Worm (Caenorhabditis elegans) whole organism, late embryonic: Measurements from ENCODE around the gene C32C4.16.

Experiments used
- F13H6.1 ChIP-seq: sonication (generic microtip); optimal IDR thresholded peaks from 2 replicates; lab custom pipeline; 2016; ENCODE audit warnings: missing genetic modification characterization, missing compliant biosample characterization
- ahr-1 ChIP-seq: sonication (generic microtip); optimal IDR thresholded peaks from 2 replicates; lab custom pipeline; 2016; ENCODE audit warnings: missing genetic modification characterization, missing compliant biosample characterization
- ama-1 ChIP-seq: fragments of 150-350 bp; optimal IDR thresholded peaks from 2 replicates; lab custom pipeline; 2014
- ceh-14 ChIP-seq: sonication (generic microtip); optimal IDR thresholded peaks from 2 replicates; lab custom pipeline; 2016; ENCODE audit warnings: missing genotype, missing genetic modification characterization, missing compliant biosample characterization
- ceh-19 ChIP-seq: fragments of 200-800 bp; sonication (Bioruptor generic); optimal IDR thresholded peaks from 2 replicates; lab custom pipeline; 2018; ENCODE audit warnings: mild to moderate bottlenecking, missing genetic modification characterization, missing compliant biosample characterization
- ceh-2 ChIP-seq: sonication (generic microtip); optimal IDR thresholded peaks from 2 replicates; lab custom pipeline; 2016; ENCODE audit warnings: missing genotype, missing genetic modification characterization, missing compliant biosample characterization
- ceh-24 ChIP-seq: sonication (generic microtip); optimal IDR thresholded peaks from 2 replicates; lab custom pipeline; 2016; ENCODE audit warnings: mild to moderate bottlenecking, missing genetic modification characterization, missing compliant biosample characterization
- ceh-48 ChIP-seq: sonication (generic microtip); optimal IDR thresholded peaks from 2 replicates; lab custom pipeline; 2016; ENCODE audit warnings: missing genetic modification characterization, inconsistent platforms, missing compliant biosample characterization
- ceh-6 ChIP-seq: fragments of 200-800 bp; sonication (Bioruptor generic); optimal IDR thresholded peaks from 2 replicates; lab custom pipeline; 2018; ENCODE audit warnings: mild to moderate bottlenecking, missing genetic modification characterization, missing compliant biosample characterization
- ceh-9 ChIP-seq: sonication (generic microtip); optimal IDR thresholded peaks from 2 replicates; lab custom pipeline; 2016; ENCODE audit warnings: mild to moderate bottlenecking, missing genetic modification characterization, inconsistent platforms, missing compliant biosample characterization
- dve-1 ChIP-seq: sonication (generic microtip); optimal IDR thresholded peaks from 2 replicates; lab custom pipeline; 2017; ENCODE audit warnings: antibody characterized with exemption, mild to moderate bottlenecking, missing genetic modification characterization, missing compliant biosample characterization
- elt-4 ChIP-seq: sonication (generic microtip); optimal IDR thresholded peaks from 2 replicates; lab custom pipeline; 2016; ENCODE audit warnings: missing genetic modification characterization, missing compliant biosample characterization
- fax-1 ChIP-seq: sonication (generic microtip); optimal IDR thresholded peaks from 2 replicates; lab custom pipeline; 2016; ENCODE audit warnings: missing genotype, missing genetic modification characterization, missing compliant biosample characterization
- fkh-10 ChIP-seq: fragments of 150-350 bp; optimal IDR thresholded peaks from 2 replicates; lab custom pipeline; 2014; ENCODE audit warnings: missing biosample characterization, missing genetic modification reagents, missing genetic modification characterization
- hlh-15 ChIP-seq: sonication (generic microtip); optimal IDR thresholded peaks from 2 replicates; lab custom pipeline; 2016; ENCODE audit warnings: missing genetic modification characterization, missing compliant biosample characterization
- hlh-30 ChIP-seq: sonication (generic microtip); optimal IDR thresholded peaks from 2 replicates; lab custom pipeline; 2017; ENCODE audit warnings: antibody characterized with exemption, missing genetic modification characterization, missing compliant biosample characterization; ENCODE audit not compliant: insufficient read depth
- hlh-6 ChIP-seq: sonication (generic microtip); optimal IDR thresholded peaks from 2 replicates; lab custom pipeline; 2016; ENCODE audit warnings: missing genotype, missing genetic modification characterization, missing compliant biosample characterization
- hlh-8 ChIP-seq: sonication (generic microtip); optimal IDR thresholded peaks from 2 replicates; lab custom pipeline; 2016; ENCODE audit warnings: missing genotype, missing genetic modification characterization, missing compliant biosample characterization
- lim-6 ChIP-seq: sonication (generic microtip); optimal IDR thresholded peaks from 2 replicates; lab custom pipeline; 2016; ENCODE audit warnings: missing genetic modification characterization, missing compliant biosample characterization
- lin-11 ChIP-seq: fragments of 200-800 bp; sonication (Bioruptor generic); optimal IDR thresholded peaks from 2 replicates; lab custom pipeline; 2018; ENCODE audit warnings: mild to moderate bottlenecking, missing genetic modification characterization, missing compliant biosample characterization
- madf-2 ChIP-seq: sonication (generic microtip); optimal IDR thresholded peaks from 2 replicates; lab custom pipeline; 2017; ENCODE audit warnings: missing genetic modification characterization, missing compliant biosample characterization
- nfya-1 ChIP-seq: sonication (generic microtip); optimal IDR thresholded peaks from 2 replicates; lab custom pipeline; 2017; ENCODE audit warnings: missing genetic modification characterization, mild to moderate bottlenecking, missing compliant biosample characterization, antibody characterized with exemption, moderate library complexity
- nhr-11 ChIP-seq: fragments of 150-350 bp; optimal IDR thresholded peaks from 2 replicates; lab custom pipeline; 2014; ENCODE audit warnings: missing biosample characterization, missing genetic modification characterization
- nhr-232 ChIP-seq: sonication (generic microtip); optimal IDR thresholded peaks from 2 replicates; lab custom pipeline; 2016; ENCODE audit warnings: missing genetic modification characterization, missing compliant biosample characterization
- pag-3 ChIP-seq: sonication (generic microtip); optimal IDR thresholded peaks from 2 replicates; lab custom pipeline; 2016; ENCODE audit warnings: missing compliant biosample characterization, missing genetic modification characterization, borderline replicate concordance
- pat-9 ChIP-seq: fragments of 200-800 bp; sonication (Bioruptor generic); optimal IDR thresholded peaks from 2 replicates; lab custom pipeline; 2018; ENCODE audit warnings: mild to moderate bottlenecking, missing genetic modification characterization, moderate library complexity, missing compliant biosample characterization
- pha-2 ChIP-seq: sonication (generic microtip); optimal IDR thresholded peaks from 2 replicates; lab custom pipeline; 2017; ENCODE audit warnings: mild to moderate bottlenecking, missing genetic modification characterization, missing compliant biosample characterization
- pha-4 ChIP-seq: fragments of 150-350 bp; optimal IDR thresholded peaks from 2 replicates; lab custom pipeline; 2018; ENCODE audit warnings: missing biosample characterization, missing genetic modification reagents, missing genetic modification characterization
- pros-1 ChIP-seq: fragments of 150-350 bp; optimal IDR thresholded peaks from 2 replicates; lab custom pipeline; 2014; ENCODE audit warnings: missing biosample characterization, missing genetic modification reagents, missing genetic modification characterization
- sdc-2 ChIP-seq: sonication (generic microtip); optimal IDR thresholded peaks from 2 replicates; lab custom pipeline; 2016; ENCODE audit warnings: missing genotype, missing genetic modification characterization, missing compliant biosample characterization
- sox-2 ChIP-seq: fragments of 200-800 bp; sonication (Bioruptor generic); IDR thresholded peaks from 2 replicates; pipeline ENCODE4 v1.3.6; 2022; ENCODE audit warnings: missing genetic modification reagents, missing genetic modification characterization, missing compliant biosample characterization
- sox-4 ChIP-seq: sonication (generic microtip); optimal IDR thresholded peaks from 2 replicates; lab custom pipeline; 2017; ENCODE audit warnings: mild to moderate bottlenecking, missing genetic modification characterization, inconsistent platforms, missing compliant biosample characterization
- tbx-2 ChIP-seq: sonication (generic microtip); optimal IDR thresholded peaks from 2 replicates; lab custom pipeline; 2016; ENCODE audit warnings: missing genetic modification characterization, missing compliant biosample characterization
- unc-3 ChIP-seq, 2 experiments: fragments of 200-800 bp in 1 of 2; sonication (Bioruptor generic) in 1 of 2; sonication (generic microtip) in 1 of 2; conservative IDR thresholded peaks in 1 of 2; optimal IDR thresholded peaks in 1 of 2; 2 replicates each; pipeline versions ENCODE4 v1.3.6 to Lab custom; 2016 to 2022; ENCODE audit warnings: missing compliant biosample characterization in 2 of 2, missing genetic modification characterization in 2 of 2, missing genetic modification reagents in 1 of 2
- unc-42 ChIP-seq: sonication (generic microtip); optimal IDR thresholded peaks from 2 replicates; lab custom pipeline; 2016; ENCODE audit warnings: missing genotype, missing genetic modification characterization, missing compliant biosample characterization
- unc-86 ChIP-seq: sonication (generic microtip); optimal IDR thresholded peaks from 2 replicates; lab custom pipeline; 2016; ENCODE audit warnings: missing genetic modification characterization, missing compliant biosample characterization
- zip-5 ChIP-seq: sonication (generic microtip); optimal IDR thresholded peaks from 2 replicates; lab custom pipeline; 2016; ENCODE audit warnings: missing genetic modification characterization, missing compliant biosample characterization

C32C4.16 gene

ce11 chrV:10647043-10647611 is at the start of gene C32C4.16, which contains the start of gene C32C4.3:
TSS of gene C32C4.16 (plus strand) at chrV:10647561.
TSS of gene C32C4.3 (minus strand) at chrV:10647143.
- no peak for TF ChIP-seq unc-86
- no peak for TF ChIP-seq pha-2 (tag; lab: Kevin White, UChicago)
- TF ChIP-seq tbx-2 (tag; lab: Kevin White, UChicago): no peak
- TF ChIP-seq lin-11 (tag; lab: Kevin White, UChicago): no peak
- no peak for TF ChIP-seq nhr-11 (tag; lab: Kevin White, UChicago)
- TF ChIP-seq hlh-6 (tag; lab: Kevin White, UChicago): no peak
- no peak for TF ChIP-seq unc-3 (GFP tag; conservative IDR thresholded peaks at IDR 0.05; lab: Robert Waterston, UW)
- no peak for TF ChIP-seq unc-3 (tag; optimal IDR thresholded peaks at IDR 0.05; lab: Kevin White, UChicago)
- TF ChIP-seq sox-4 (tag; lab: Kevin White, UChicago): no peak
- no peak for TF ChIP-seq ceh-9
- no peak for TF ChIP-seq ahr-1
- TF ChIP-seq, all 69 proteins: peak for 0

ce11 chrV:10598670-10599154 is 48.6 kb upstream of the C32C4.16 start, which contains the start of gene scpl-4:
TSS of gene scpl-4 (plus strand) at chrV:10599104.
- TF ChIP-seq hlh-15 (tag; lab: Kevin White, UChicago): no peak
- TF ChIP-seq ahr-1: no peak
- no peak for TF ChIP-seq elt-4 (tag; lab: Kevin White, UChicago)
- TF ChIP-seq nhr-232 (tag; lab: Kevin White, UChicago): no peak
- no peak for TF ChIP-seq nfya-1 (tag; lab: Kevin White, UChicago)
- TF ChIP-seq zip-5 (tag; lab: Kevin White, UChicago): no peak
- TF ChIP-seq ceh-2 (tag; lab: Kevin White, UChicago): no peak

- no peak for TF ChIP-seq pros-1 (tag; lab: Kevin White, UChicago)
- no peak for TF ChIP-seq hlh-30
- no peak for TF ChIP-seq dve-1
- TF ChIP-seq nhr-232 (tag; lab: Kevin White, UChicago): no peak
- TF ChIP-seq ceh-24: no peak
- TF ChIP-seq unc-42 (tag; lab: Kevin White, UChicago): no peak
- no peak for TF ChIP-seq madf-2
- TF ChIP-seq ama-1 (lab: Kevin White, UChicago): no peak
- no peak for TF ChIP-seq hlh-6 (tag; lab: Kevin White, UChicago)
- TF ChIP-seq sdc-2: no peak
- TF ChIP-seq ceh-9: no peak
- TF ChIP-seq ceh-48 (tag; lab: Kevin White, UChicago): no peak
- no peak for TF ChIP-seq pha-4 (tag; lab: Kevin White, UChicago)
- no peak for TF ChIP-seq lin-11 (tag; lab: Kevin White, UChicago)
- no peak for TF ChIP-seq pag-3 (tag; lab: Kevin White, UChicago)
- no peak for TF ChIP-seq F13H6.1 (tag; lab: Kevin White, UChicago)
- no peak for TF ChIP-seq ahr-1
- no peak for TF ChIP-seq sox-2
- TF ChIP-seq pat-9 (tag; lab: Kevin White, UChicago): no peak
Measured at ce11 chrV:10602051-10602937, 45.1 kb upstream of the C32C4.16 start, which contains the start of gene H27A22.1. TSS of gene H27A22.1 (plus strand) at chrV:10602555.

- TF ChIP-seq nhr-232 (tag; lab: Kevin White, UChicago) (no peak), ceh-14 (tag; lab: Kevin White, UChicago) (no peak), hlh-15 (tag; lab: Kevin White, UChicago) (no peak), lim-6 (tag; lab: Kevin White, UChicago) (no peak), unc-86 (no peak), hlh-8 (tag; lab: Kevin White, UChicago) (no peak), ama-1 (lab: Kevin White, UChicago) (no peak), ceh-6 (GFP tag; lab: Kevin White, UChicago) (no peak), dve-1 (no peak), fax-1 (tag; lab: Kevin White, UChicago) (no peak), sox-2 (no peak), ceh-2 (tag; lab: Kevin White, UChicago) (no peak), fkh-10 (GFP tag; lab: Kevin White, UChicago) (no peak), ceh-19 (GFP tag; lab: Kevin White, UChicago) (no peak), F13H6.1 (tag; lab: Kevin White, UChicago) (no peak), elt-4 (tag; lab: Kevin White, UChicago) (no peak), zip-5 (tag; lab: Kevin White, UChicago) (no peak), unc-3 (GFP tag; conservative IDR thresholded peaks at IDR 0.05; lab: Robert Waterston, UW) (no peak), unc-3 (tag; optimal IDR thresholded peaks at IDR 0.05; lab: Kevin White, UChicago) (no peak)
Measured at ce11 chrV:10615496-10615895, 31.9 kb upstream of the C32C4.16 start, which contains the start of gene H09F14.1. TSS of gene H09F14.1 (minus strand) at chrV:10615596.
